Worm (Caenorhabditis elegans): ENCODE results near the gene prcc-1.

- no peak for TF ChIP-seq unc-39 (tag; optimal IDR thresholded peaks at IDR 0.05)
- TF ChIP-seq ama-1 (optimal IDR thresholded peaks at IDR 0.05) = peak; percentile 22
- no peak for TF ChIP-seq aly-2 (tag; optimal IDR thresholded peaks at IDR 0.05)
- no peak for TF ChIP-seq ZK546.5 (tag; optimal IDR thresholded peaks at IDR 0.05)
- peak; percentile 77 for TF ChIP-seq ztf-4 (tag; optimal IDR thresholded peaks at IDR 0.05)
- TF ChIP-seq elt-3 (tag; optimal IDR thresholded peaks at IDR 0.05) = no peak
- TF ChIP-seq C34F6.9 (tag; optimal IDR thresholded peaks at IDR 0.05) = no peak
- TF ChIP-seq mbf-1 (tag; optimal IDR thresholded peaks at IDR 0.05) = no peak
- TF ChIP-seq ceh-16 (tag; optimal IDR thresholded peaks at IDR 0.05) = no peak
- TF ChIP-seq nhr-77 (tag; optimal IDR thresholded peaks at IDR 0.05) = no peak
- no peak for TF ChIP-seq nhr-11 (tag; optimal IDR thresholded peaks at IDR 0.05)
- no peak for TF ChIP-seq egl-27 (tag; optimal IDR thresholded peaks at IDR 0.05)
Measured at ce11 chrIV:13082836-13083763, 10.5 kb downstream of the prcc-1 start.
